Worm (Caenorhabditis elegans): Measurements from ENCODE around the gene K07H8.8.
A peak's percentile ranks its signal among the peaks of the same experiment; 100 is the strongest.

Gene K07H8.8

ce11 chrIV:8260848-8261638 lies 7.2 kb downstream of the K07H8.8 start, which contains the start of gene vit-6 (continued):
- 0 out of 2 replicates have a peak, but pooled peaks have one; percentile 41 for TF ChIP-seq pha-4 (GFP tag; IDR thresholded peaks at IDR 0.05)
- no peak for TF ChIP-seq pha-4 (tag; optimal IDR thresholded peaks at IDR 0.05)
- no peak for TF ChIP-seq zip-2 (tag; optimal IDR thresholded peaks at IDR 0.05)
- TF ChIP-seq nhr-6 (tag; optimal IDR thresholded peaks at IDR 0.05) = no peak
- no peak for TF ChIP-seq ceh-20 (GFP tag; IDR thresholded peaks at IDR 0.05)
- TF ChIP-seq arid-1 (GFP tag; conservative IDR thresholded peaks at IDR 0.05) = no peak
- no peak for TF ChIP-seq spr-3 (GFP tag; optimal IDR thresholded peaks at IDR 0.05)
- 0 out of 2 replicates have a peak, but pooled peaks have one; percentile 17 for TF ChIP-seq mxl-2 (GFP tag; conservative IDR thresholded peaks at IDR 0.05)
- TF ChIP-seq F44E2.7 (GFP tag; IDR thresholded peaks at IDR 0.05) = no peak
- no peak for TF ChIP-seq lin-13 (GFP tag; optimal IDR thresholded peaks at IDR 0.05)
- TF ChIP-seq aha-1 (tag) = peak; percentile 21
- TF ChIP-seq daf-16 (GFP tag; optimal IDR thresholded peaks at IDR 0.05) = peak in 1 of 2 experiments; percentile 11
- no peak for TF ChIP-seq daf-16 (tag; optimal IDR thresholded peaks at IDR 0.05)

- TF ChIP-seq tag-97 (GFP tag; IDR thresholded peaks at IDR 0.05) = no peak
- TF ChIP-seq fos-1 (tag; optimal IDR thresholded peaks at IDR 0.05) = no peak
Measured at ce11 chrIV:8259904-8260303, 8.3 kb downstream of the K07H8.8 start, which contains the start of gene K07H8.7. Gene K07H8.7 (minus strand): TSS chrIV:8260004.

- TF ChIP-seq aly-2 (tag; optimal IDR thresholded peaks at IDR 0.05) = no peak
- no peak for TF ChIP-seq vab-7 (GFP tag; IDR thresholded peaks at IDR 0.05)
- no peak for TF ChIP-seq mdt-29 (GFP tag; IDR thresholded peaks at IDR 0.05)
- TF ChIP-seq attf-4 (tag; optimal IDR thresholded peaks at IDR 0.05) = no peak
- no peak for TF ChIP-seq tag-97 (GFP tag; IDR thresholded peaks at IDR 0.05)
- TF ChIP-seq lin-38 (GFP tag; IDR thresholded peaks at IDR 0.05) = no peak
- no peak for TF ChIP-seq ceh-28 (tag; optimal IDR thresholded peaks at IDR 0.05)
- no peak for TF ChIP-seq php-3 (GFP tag; IDR thresholded peaks at IDR 0.05)
- no peak for TF ChIP-seq hlh-30 (tag; optimal IDR thresholded peaks at IDR 0.05; ENCODE audit: insufficient read depth)
- TF ChIP-seq nhr-41 (GFP tag; IDR thresholded peaks at IDR 0.05) = no peak
- TF ChIP-seq nhr-28 (tag; optimal IDR thresholded peaks at IDR 0.05) = peak; percentile 64
- no peak for TF ChIP-seq dpl-1 (GFP tag; optimal IDR thresholded peaks at IDR 0.05)
- TF ChIP-seq lin-15B (tag; optimal IDR thresholded peaks at IDR 0.05) = no peak
- no peak for TF ChIP-seq sdz-12 (GFP tag; optimal IDR thresholded peaks at IDR 0.05)
- TF ChIP-seq nhr-25 (tag; optimal IDR thresholded peaks at IDR 0.05; ENCODE audit: borderline replicate concordance, insufficient read depth) = no peak
- no peak for TF ChIP-seq hif-1 (tag; optimal IDR thresholded peaks at IDR 0.05)
- peak; percentile 32 for TF ChIP-seq pqm-1 (tag; optimal IDR thresholded peaks at IDR 0.05)
- no peak for TF ChIP-seq nhr-111 (GFP tag; optimal IDR thresholded peaks at IDR 0.05)
- TF ChIP-seq unc-62 (GFP tag; optimal IDR thresholded peaks at IDR 0.05 in 1 of 2) = no peak
- TF ChIP-seq unc-62 (tag; optimal IDR thresholded peaks at IDR 0.05) = no peak
- no peak for TF ChIP-seq lsy-2 (tag; optimal IDR thresholded peaks at IDR 0.05)
- TF ChIP-seq dve-1 (tag; optimal IDR thresholded peaks at IDR 0.05; ENCODE audit: insufficient read depth) = peak; percentile 34
- no peak for TF ChIP-seq Y105C5A.15 (GFP tag; IDR thresholded peaks at IDR 0.05)
- TF ChIP-seq nhr-48 (tag; optimal IDR thresholded peaks at IDR 0.05) = no peak
Measured at ce11 chrIV:8255221-8255620, 13.0 kb downstream of the K07H8.8 start.
